Fruit fly (Drosophila melanogaster): ENCODE measurements around the gene Kul.
A peak's percentile ranks its signal among the peaks of the same experiment; 100 is the strongest.

Gene Kul

DNA sequence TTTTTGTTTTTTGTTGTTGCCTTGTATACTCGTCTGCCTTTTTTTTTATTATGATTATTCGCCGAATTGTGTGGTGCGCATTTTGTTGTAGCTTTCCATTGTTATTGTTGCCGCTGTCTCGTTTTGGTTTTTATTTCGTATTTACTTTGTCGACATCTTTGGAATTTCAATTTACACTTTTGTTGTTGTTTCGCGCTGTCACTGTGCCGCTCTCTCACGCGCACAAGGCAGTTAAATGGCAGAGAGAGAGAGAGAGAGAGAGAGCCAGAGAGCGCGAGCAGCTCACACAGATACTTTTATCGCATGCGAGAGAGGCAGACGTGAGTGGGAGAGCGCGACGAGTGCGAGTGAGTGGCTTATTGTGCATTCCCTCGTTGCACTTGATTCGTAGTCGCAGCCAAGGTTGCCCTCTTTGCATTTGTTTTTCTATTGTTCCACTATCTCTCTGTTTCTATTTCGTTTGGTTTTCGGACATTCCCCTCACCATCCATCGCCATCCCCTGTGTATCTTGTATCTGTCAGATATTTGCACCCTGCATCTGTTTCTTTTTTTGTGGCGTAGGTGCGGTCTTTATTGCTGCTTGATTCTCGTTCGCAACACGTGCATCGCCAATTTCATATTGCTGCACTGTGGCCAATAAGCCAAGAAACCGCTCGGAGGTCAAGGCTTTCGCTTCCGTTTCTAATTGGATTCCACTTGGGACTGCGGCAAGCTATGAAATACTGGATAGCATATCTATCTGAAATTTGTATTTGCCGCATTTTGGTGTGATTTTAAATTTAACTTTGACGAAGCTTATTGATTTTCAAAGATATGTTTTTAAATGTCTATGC lies 48.9 kb downstream of the Kul start (continued):
- TF ChIP-seq Drgx (GFP tag; IDR thresholded peaks at IDR 0.05): 0 out of 2 replicates have a peak, but pooled peaks have one; percentile 37
- TF ChIP-seq D (optimal IDR thresholded peaks at IDR 0.05): peak; percentile 87
- TF ChIP-seq D (GFP tag; optimal IDR thresholded peaks at IDR 0.05): no peak
- no peak for TF ChIP-seq CG8281 (tag; optimal IDR thresholded peaks at IDR 0.05)
- TF ChIP-seq sens (GFP tag): peak; percentile 31
- peak; percentile 83 for TF ChIP-seq Tbp (GFP tag; optimal IDR thresholded peaks at IDR 0.05)
- no peak for TF ChIP-seq scrt (GFP tag; optimal IDR thresholded peaks at IDR 0.05)
- peak; percentile 76 for TF ChIP-seq abd-A (tag; optimal IDR thresholded peaks at IDR 0.05)
- peak; percentile 57; the same call in 1 of the 3 replicates for TF ChIP-seq ci (GFP tag; IDR thresholded peaks at IDR 0.05)
- no peak for TF ChIP-seq salm (tag; optimal IDR thresholded peaks at IDR 0.05)
- no peak for TF ChIP-seq CG33213 (GFP tag; optimal IDR thresholded peaks at IDR 0.05)
- TF ChIP-seq nerfin-2 (GFP tag; IDR thresholded peaks at IDR 0.05; ENCODE audit: partially characterized antibody): no peak
- peak; percentile 30; the same call in 1 of the 3 replicates for TF ChIP-seq mld (GFP tag; IDR thresholded peaks at IDR 0.05; ENCODE audit: partially characterized antibody)
- TF ChIP-seq CG32532 (GFP tag; IDR thresholded peaks at IDR 0.05): peak; percentile 53; the same call in 1 of the 2 replicates
- no peak for TF ChIP-seq Mad (GFP tag; optimal IDR thresholded peaks at IDR 0.05)
- TF ChIP-seq ERR (GFP tag; optimal IDR thresholded peaks at IDR 0.05): no peak
- TF ChIP-seq Scr (GFP tag; IDR thresholded peaks at IDR 0.05; ENCODE audit: partially characterized antibody): peak; percentile 43; the same call in 1 of the 2 replicates
- TF ChIP-seq Mrtf (GFP tag; IDR thresholded peaks at IDR 0.05): no peak
- TF ChIP-seq bbx (GFP tag; IDR thresholded peaks at IDR 0.05; ENCODE audit: partially characterized antibody): peak; percentile 71
- peak; percentile 4 for TF ChIP-seq PHDP (tag; optimal IDR thresholded peaks at IDR 0.05)
- TF ChIP-seq Optix (GFP tag; IDR thresholded peaks at IDR 0.05): no peak
- peak; percentile 56 for TF ChIP-seq CrebB (tag; optimal IDR thresholded peaks at IDR 0.05)
- no peak for TF ChIP-seq CG12391 (tag; optimal IDR thresholded peaks at IDR 0.05)
- TF ChIP-seq cwo (GFP tag; optimal IDR thresholded peaks at IDR 0.05): no peak
- TF ChIP-seq CG15696 (tag; optimal IDR thresholded peaks at IDR 0.05): peak; percentile 16
- TF ChIP-seq zen2 (GFP tag; IDR thresholded peaks at IDR 0.05; ENCODE audit: partially characterized antibody): peak; percentile 83; the same call in 2 of the 3 replicates
- TF ChIP-seq ATbp (GFP tag; optimal IDR thresholded peaks at IDR 0.05): peak; percentile 40
- TF ChIP-seq cad (GFP tag; optimal IDR thresholded peaks at IDR 0.05): peak; percentile 38
- peak; percentile 6 for TF ChIP-seq tap (tag; optimal IDR thresholded peaks at IDR 0.05)
- TF ChIP-seq Doc3 (GFP tag; IDR thresholded peaks at IDR 0.05; ENCODE audit: partially characterized antibody): peak; percentile 28; the same call in 1 of the 3 replicates
- TF ChIP-seq Ravus (GFP tag; IDR thresholded peaks at IDR 0.05): no peak
- TF ChIP-seq wek (GFP tag; optimal IDR thresholded peaks at IDR 0.05): peak; percentile 59
- TF ChIP-seq CG7839 (tag; optimal IDR thresholded peaks at IDR 0.05): no peak
- peak; percentile 18 for TF ChIP-seq CG13296 (GFP tag; optimal IDR thresholded peaks at IDR 0.05)
- TF ChIP-seq cg (GFP tag; optimal IDR thresholded peaks at IDR 0.05): peak; percentile 82
- TF ChIP-seq CG15514 (GFP tag; optimal IDR thresholded peaks at IDR 0.05): peak; percentile 95
- peak; percentile 70; the same call in 1 of the 2 replicates for TF ChIP-seq crol (GFP tag; IDR thresholded peaks at IDR 0.05)
- TF ChIP-seq yki (optimal IDR thresholded peaks at IDR 0.05): peak; percentile 100
- peak; percentile 49; the same call in 1 of the 2 replicates for TF ChIP-seq tna (GFP tag; IDR thresholded peaks at IDR 0.05; ENCODE audit: partially characterized antibody)
- peak; percentile 47; the same call in 2 of the 3 replicates for TF ChIP-seq so (GFP tag; IDR thresholded peaks at IDR 0.05)
- peak; percentile 30 for TF ChIP-seq unpg (GFP tag; optimal IDR thresholded peaks at IDR 0.05)
- no peak for TF ChIP-seq jing (GFP tag; optimal IDR thresholded peaks at IDR 0.05)
- TF ChIP-seq Rfx (GFP tag; IDR thresholded peaks at IDR 0.05): peak; percentile 25; the same call in 1 of the 2 replicates
- TF ChIP-seq sna (GFP tag; IDR thresholded peaks at IDR 0.05; ENCODE audit: partially characterized antibody): 0 out of 2 replicates have a peak, but pooled peaks have one; percentile 47
- TF ChIP-seq insv (GFP tag; optimal IDR thresholded peaks at IDR 0.05): peak; percentile 44 to 91
- no peak for TF ChIP-seq prd (optimal IDR thresholded peaks at IDR 0.05)
- TF ChIP-seq prd (GFP tag; IDR thresholded peaks at IDR 0.05): no peak
- TF ChIP-seq BtbVII (GFP tag; optimal IDR thresholded peaks at IDR 0.05): peak; percentile 26

All from whole organism, embryonic.